Worm (Caenorhabditis elegans) whole organism, young adult: Measurements from ENCODE around the gene cest-32.

ENCODE experiments used
- B0019.2 ChIP-seq: fragments of 200-800 bp; sonication (Bioruptor generic); conservative IDR thresholded peaks from 2 replicates; pipeline ENCODE4 v1.3.6; 2022; ENCODE audit warnings: missing genetic modification reagents, missing genetic modification characterization, missing compliant biosample characterization
- B0336.3 ChIP-seq: fragments of 200-800 bp; sonication (Bioruptor generic); IDR thresholded peaks from 2 replicates; pipeline ENCODE4 v1.3.6; 2022; ENCODE audit warnings: missing genetic modification characterization, missing compliant biosample characterization
- F33H1.4 ChIP-seq: fragments of 200-800 bp; sonication (Bioruptor generic); IDR thresholded peaks from 2 replicates; pipeline ENCODE4 v1.3.6; 2022; ENCODE audit warnings: missing genetic modification reagents, missing genetic modification characterization, missing compliant biosample characterization
- F39B2.1 ChIP-seq: fragments of 200-800 bp; sonication (Bioruptor generic); IDR thresholded peaks from 2 replicates; pipeline ENCODE4 v1.3.6; 2022; ENCODE audit warnings: missing genetic modification reagents, missing genetic modification characterization, missing compliant biosample characterization
- F49E8.2 ChIP-seq: sonication (generic microtip); optimal IDR thresholded peaks from 3 replicates; lab custom pipeline; 2017; ENCODE audit warnings: missing genetic modification characterization, mild to moderate bottlenecking, missing compliant biosample characterization, antibody characterized with exemption, moderate library complexity; ENCODE audit not compliant: insufficient read depth
- F52B5.7 ChIP-seq: sonication (generic microtip); optimal IDR thresholded peaks from 2 replicates; lab custom pipeline; 2016; ENCODE audit warnings: mild to moderate bottlenecking, missing genetic modification characterization, missing compliant biosample characterization
- F55B11.4 ChIP-seq: sonication (generic microtip); optimal IDR thresholded peaks from 2 replicates; lab custom pipeline; 2016; ENCODE audit warnings: missing compliant biosample characterization, missing genetic modification characterization, borderline replicate concordance; ENCODE audit not compliant: insufficient read depth
- T26A5.8 ChIP-seq: sonication (generic microtip); optimal IDR thresholded peaks from 2 replicates; lab custom pipeline; 2016; ENCODE audit warnings: missing genetic modification characterization, missing compliant biosample characterization
- Y53F4B.3 ChIP-seq: fragments of 200-800 bp; sonication (Bioruptor generic); IDR thresholded peaks from 2 replicates; pipeline ENCODE4 v1.3.6; 2022; ENCODE audit warnings: missing genetic modification reagents, missing genetic modification characterization, missing compliant biosample characterization
- Y56A3A.18 ChIP-seq: fragments of 200-800 bp; sonication (Bioruptor generic); IDR thresholded peaks from 2 replicates; pipeline ENCODE4 v1.3.6; 2022; ENCODE audit warnings: missing genetic modification reagents, missing genetic modification characterization, missing compliant biosample characterization
- ama-1 ChIP-seq, 3 experiments: fragments of 150-350 bp in 1 of 3; sonication (generic microtip) in 2 of 3; optimal IDR thresholded peaks; 2 replicates each; lab custom pipeline; 2014 to 2018; ENCODE audit warnings: missing biosample characterization in 2 of 3, missing genetic modification characterization in 2 of 3, missing genetic modification reagents in 2 of 3
- athp-1 ChIP-seq: sonication (generic microtip); optimal IDR thresholded peaks from 2 replicates; lab custom pipeline; 2017; ENCODE audit warnings: mild to moderate bottlenecking, missing genetic modification characterization, missing compliant biosample characterization
- ccch-3 ChIP-seq: fragments of 200-800 bp; sonication (Bioruptor generic); optimal IDR thresholded peaks from 2 replicates; lab custom pipeline; 2018; ENCODE audit warnings: mild to moderate bottlenecking, missing genetic modification characterization, missing compliant biosample characterization
- cebp-1 ChIP-seq, 2 experiments: fragments of 200-800 bp in 1 of 2; sonication (Bioruptor generic) in 1 of 2; sonication (generic microtip) in 1 of 2; IDR thresholded peaks in 1 of 2; optimal IDR thresholded peaks in 1 of 2; 2 replicates each; pipeline versions ENCODE4 v1.3.6 to Lab custom; 2017 to 2022; ENCODE audit warnings: missing compliant biosample characterization in 2 of 2, missing genetic modification characterization in 2 of 2, mild to moderate bottlenecking in 1 of 2, missing genetic modification reagents in 1 of 2, moderate library complexity in 1 of 2
- ceh-100 ChIP-seq: fragments of 200-800 bp; sonication (Bioruptor generic); IDR thresholded peaks from 2 replicates; pipeline ENCODE4 v1.3.6; 2022; ENCODE audit warnings: missing genetic modification reagents, missing genetic modification characterization, missing compliant biosample characterization
- ceh-27 ChIP-seq: fragments of 200-800 bp; sonication (Bioruptor generic); optimal IDR thresholded peaks from 2 replicates; lab custom pipeline; 2018; ENCODE audit warnings: mild to moderate bottlenecking, missing genetic modification characterization, moderate library complexity, missing compliant biosample characterization
- ceh-79 ChIP-seq: sonication (generic microtip); optimal IDR thresholded peaks from 2 replicates; lab custom pipeline; 2017; ENCODE audit warnings: mild to moderate bottlenecking, missing genetic modification characterization, missing compliant biosample characterization
- chd-7 ChIP-seq: sonication (generic microtip); optimal IDR thresholded peaks from 2 replicates; lab custom pipeline; 2016; ENCODE audit warnings: mild to moderate bottlenecking, missing genetic modification characterization, moderate library complexity, missing compliant biosample characterization
- die-1 ChIP-seq: sonication (generic microtip); optimal IDR thresholded peaks from 2 replicates; lab custom pipeline; 2016; ENCODE audit warnings: missing genotype, mild to moderate bottlenecking, missing genetic modification characterization, missing compliant biosample characterization
- dpl-1 ChIP-seq: fragments of 150-350 bp; optimal IDR thresholded peaks from 2 replicates; lab custom pipeline; 2014; ENCODE audit warnings: missing biosample characterization, missing genetic modification reagents, missing genetic modification characterization
- fkh-3 ChIP-seq: sonication (generic microtip); optimal IDR thresholded peaks from 2 replicates; lab custom pipeline; 2016; ENCODE audit warnings: mild to moderate bottlenecking, missing genetic modification characterization, missing compliant biosample characterization
- hmg-20 ChIP-seq: fragments of 200-800 bp; sonication (Bioruptor generic); IDR thresholded peaks from 2 replicates; pipeline ENCODE4 v1.3.6; 2022; ENCODE audit warnings: missing genetic modification reagents, missing genetic modification characterization, missing compliant biosample characterization
- hrde-1 ChIP-seq: sonication (generic microtip); optimal IDR thresholded peaks from 2 replicates; lab custom pipeline; 2016; ENCODE audit warnings: missing genetic modification characterization, mild to moderate bottlenecking, missing compliant biosample characterization, moderate library complexity, missing genotype, missing genetic modification reagents, borderline replicate concordance
- let-607 ChIP-seq, 2 experiments: fragments of 200-800 bp in 1 of 2; sonication (Bioruptor generic) in 1 of 2; sonication (generic microtip) in 1 of 2; optimal IDR thresholded peaks; 2 replicates each; lab custom pipeline; 2016 to 2018; ENCODE audit warnings: mild to moderate bottlenecking in 2 of 2, missing compliant biosample characterization in 2 of 2, missing genetic modification characterization in 2 of 2, moderate library complexity in 2 of 2, missing genotype in 1 of 2
- lsl-1 ChIP-seq: fragments of 200-800 bp; sonication (Bioruptor generic); optimal IDR thresholded peaks from 2 replicates; lab custom pipeline; 2018; ENCODE audit warnings: mild to moderate bottlenecking, missing genetic modification characterization, moderate library complexity, missing compliant biosample characterization
- lsy-27 ChIP-seq: sonication (generic microtip); optimal IDR thresholded peaks from 2 replicates; lab custom pipeline; 2017; ENCODE audit warnings: missing genetic modification characterization, mild to moderate bottlenecking, missing compliant biosample characterization, antibody characterized with exemption, missing genotype, borderline replicate concordance; ENCODE audit not compliant: insufficient read depth
- madf-6 ChIP-seq: fragments of 200-800 bp; sonication (Bioruptor generic); IDR thresholded peaks from 2 replicates; pipeline ENCODE4 v1.3.6; 2022; ENCODE audit warnings: missing genetic modification reagents, missing genetic modification characterization, missing compliant biosample characterization
- mes-4 ChIP-seq: sonication (generic microtip); optimal IDR thresholded peaks from 2 replicates; lab custom pipeline; 2016; ENCODE audit warnings: missing genotype, missing genetic modification characterization, missing compliant biosample characterization
- nfya-1 ChIP-seq: sonication (generic microtip); optimal IDR thresholded peaks from 2 replicates; lab custom pipeline; 2017; ENCODE audit warnings: antibody characterized with exemption, missing compliant biosample characterization, missing genetic modification characterization, borderline replicate concordance; ENCODE audit not compliant: insufficient read depth
- nhr-120 ChIP-seq: fragments of 200-800 bp; sonication (Bioruptor generic); IDR thresholded peaks from 2 replicates; pipeline ENCODE4 v1.3.6; 2022; ENCODE audit warnings: missing genetic modification characterization, missing compliant biosample characterization
- nhr-80 ChIP-seq: sonication (generic microtip); optimal IDR thresholded peaks from 2 replicates; lab custom pipeline; 2016; ENCODE audit warnings: missing genetic modification characterization, missing compliant biosample characterization
- rcor-1 ChIP-seq: fragments of 200-800 bp; sonication (Bioruptor generic); IDR thresholded peaks from 2 replicates; pipeline ENCODE4 v1.3.6; 2022; ENCODE audit warnings: missing genetic modification reagents, missing genetic modification characterization, missing compliant biosample characterization
- rec-8 ChIP-seq, 2 experiments: sonication (generic microtip); optimal IDR thresholded peaks; 2 replicates each; lab custom pipeline; 2016; ENCODE audit warnings: mild to moderate bottlenecking in 2 of 2, missing genetic modification characterization in 2 of 2, missing genetic modification reagents in 2 of 2, missing genotype in 2 of 2, missing biosample characterization in 1 of 2, missing compliant biosample characterization in 1 of 2, moderate library complexity in 1 of 2
- snpc-1.3 ChIP-seq: sonication (generic microtip); optimal IDR thresholded peaks from 2 replicates; lab custom pipeline; 2017; ENCODE audit warnings: missing genetic modification characterization, mild to moderate bottlenecking, missing compliant biosample characterization, antibody characterized with exemption, moderate library complexity, missing genotype, missing genetic modification reagents; ENCODE audit not compliant: insufficient read depth
- snpc-3.4 ChIP-seq: sonication (generic microtip); optimal IDR thresholded peaks from 2 replicates; lab custom pipeline; 2017; ENCODE audit warnings: missing genetic modification characterization, mild to moderate bottlenecking, missing compliant biosample characterization, antibody characterized with exemption, moderate library complexity, missing genotype, missing genetic modification reagents
- somi-1 ChIP-seq: fragments of 200-800 bp; sonication (Bioruptor generic); optimal IDR thresholded peaks from 2 replicates; lab custom pipeline; 2018; ENCODE audit warnings: mild to moderate bottlenecking, missing genetic modification characterization, missing compliant biosample characterization
- tlf-1 ChIP-seq: fragments of 200-800 bp; sonication (Bioruptor generic); optimal IDR thresholded peaks from 2 replicates; lab custom pipeline; 2018; ENCODE audit warnings: mild to moderate bottlenecking, missing genetic modification characterization, missing compliant biosample characterization
- unc-130 ChIP-seq: sonication (generic microtip); optimal IDR thresholded peaks from 2 replicates; lab custom pipeline; 2016; ENCODE audit warnings: missing genetic modification reagents, missing genetic modification characterization, missing compliant biosample characterization
- xnd-1 ChIP-seq: sonication (generic microtip); optimal IDR thresholded peaks from 2 replicates; lab custom pipeline; 2016; ENCODE audit warnings: missing genotype, missing genetic modification reagents, missing genetic modification characterization, missing compliant biosample characterization
- ztf-22 ChIP-seq: fragments of 200-800 bp; sonication (Bioruptor generic); optimal IDR thresholded peaks from 2 replicates; lab custom pipeline; 2018; ENCODE audit warnings: mild to moderate bottlenecking, missing genetic modification characterization, moderate library complexity, missing compliant biosample characterization
- ztf-26 ChIP-seq: sonication (generic microtip); optimal IDR thresholded peaks from 2 replicates; lab custom pipeline; 2017; ENCODE audit warnings: missing genetic modification characterization, missing compliant biosample characterization

Gene cest-32

DNA sequence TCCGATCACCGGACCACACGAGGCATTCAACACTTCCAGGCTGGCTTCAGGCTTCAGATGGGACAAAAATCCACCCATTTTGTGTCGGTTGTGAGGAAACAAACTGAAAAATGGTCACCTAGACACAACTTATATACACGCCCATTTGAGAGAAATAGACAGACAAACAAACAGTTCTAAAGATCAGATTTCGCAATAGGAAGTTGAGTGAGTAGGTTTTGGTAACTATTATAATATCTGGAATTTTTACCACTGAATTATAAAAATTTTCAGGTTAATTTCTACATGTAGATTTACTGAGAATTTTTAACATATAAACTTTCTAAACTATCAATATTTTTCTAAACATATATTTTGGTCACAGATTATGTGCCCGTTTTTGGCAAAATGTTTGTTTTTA is at the start of gene cest-32:
TSS of gene cest-32 (minus strand) at position 115 of the 400 bp plus-strand sequence.
- TF ChIP-seq cebp-1 (GFP tag; IDR thresholded peaks at IDR 0.05; lab: Robert Waterston, UW) = peak; percentile 81
- peak; percentile 96 for TF ChIP-seq cebp-1 (tag; optimal IDR thresholded peaks at IDR 0.05; lab: Kevin White, UChicago)
- no peak for TF ChIP-seq snpc-1.3 (tag; lab: Kevin White, UChicago)

DNA sequence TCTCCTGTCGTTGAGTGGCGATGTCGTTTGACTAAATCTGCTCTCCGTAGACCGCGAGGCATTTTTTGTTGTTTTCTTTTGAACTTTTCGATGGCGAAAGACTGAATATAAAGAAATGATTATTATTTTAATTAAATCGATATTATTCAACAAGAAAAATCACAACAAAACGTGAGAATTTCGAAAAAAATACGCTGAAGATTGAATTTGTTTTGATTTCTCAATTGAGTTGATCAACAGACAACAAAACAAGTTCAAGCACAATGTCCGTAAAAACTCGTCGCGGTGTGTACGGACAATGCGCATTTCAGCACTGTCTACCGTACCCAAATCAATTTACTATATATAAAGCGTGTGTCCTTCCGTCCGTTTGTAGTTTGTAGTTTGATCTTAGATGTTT is 44.3 kb upstream of the cest-32 start, which contains the start of gene B0238.9:
TSS of gene B0238.9 (minus strand) at position 101 of the 400 bp plus-strand sequence.
- no peak for TF ChIP-seq ceh-100
- peak; percentile 26 for TF ChIP-seq lsl-1 (GFP tag; lab: Kevin White, UChicago)

DNA sequence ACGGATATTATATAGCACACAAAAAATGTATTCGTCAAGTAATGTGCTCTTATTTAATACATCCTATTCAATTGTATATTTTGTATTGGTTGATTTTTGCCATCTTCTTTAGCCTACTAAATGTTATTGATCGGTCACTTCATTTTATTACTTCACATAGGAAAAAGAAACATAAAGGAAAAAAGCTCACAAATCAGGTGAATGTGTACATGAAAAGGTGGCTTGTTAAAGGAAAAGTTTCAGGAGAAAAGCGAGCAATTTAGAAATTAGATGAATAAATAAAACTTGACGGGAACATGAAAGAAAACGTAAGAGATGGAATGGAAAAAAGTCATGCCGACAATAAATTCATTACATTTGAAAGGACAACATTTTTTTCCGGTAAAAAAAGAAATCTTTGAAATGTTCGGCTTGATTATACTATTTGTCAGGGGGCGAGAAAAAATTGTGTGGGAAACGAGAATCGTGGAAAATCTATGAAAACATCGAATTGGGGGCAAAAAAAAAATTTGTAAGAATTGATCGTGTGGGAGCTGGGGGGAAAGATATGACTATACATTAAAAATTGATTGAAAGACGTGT is 41.8 kb upstream of the cest-32 start:
- TF ChIP-seq ccch-3 (GFP tag; lab: Kevin White, UChicago) (no peak), ztf-22 (GFP tag; lab: Kevin White, UChicago) (no peak), tlf-1 (GFP tag; lab: Kevin White, UChicago) (peak; percentile 5), T26A5.8 (no peak), let-607 (tag; optimal IDR thresholded peaks at IDR 0.05; lab: Kevin White, UChicago) (no peak), rec-8 (tag; optimal IDR thresholded peaks at IDR 0.05; lab: Kevin White, UChicago) (peak in 1 of 2 experiments; percentile 29), ceh-27 (GFP tag; lab: Kevin White, UChicago) (no peak), somi-1 (GFP tag; lab: Kevin White, UChicago) (no peak), rcor-1 (no peak), nfya-1 (tag; lab: Kevin White, UChicago) (no peak), F33H1.4 (GFP tag; lab: Robert Waterston, UW) (peak; percentile 26), athp-1 (tag; lab: Kevin White, UChicago) (peak; percentile 52), F39B2.1 (no peak), unc-130 (GFP tag; lab: Kevin White, UChicago) (no peak), B0019.2 (GFP tag; lab: Robert Waterston, UW) (no peak), lsy-27 (tag; lab: Kevin White, UChicago) (no peak), hmg-20 (no peak), Y53F4B.3 (no peak), ceh-100 (no peak), F52B5.7 (tag; lab: Kevin White, UChicago) (peak; percentile 41), mes-4 (no peak), Y56A3A.18 (GFP tag; lab: Robert Waterston, UW) (0 out of 2 replicates have a peak, but pooled peaks have one; percentile 12), fkh-3 (tag; lab: Kevin White, UChicago) (peak; percentile 46), die-1 (tag; lab: Kevin White, UChicago) (peak; percentile 38), ztf-26 (tag; lab: Kevin White, UChicago) (no peak), B0336.3 (GFP tag; lab: Robert Waterston, UW) (0 out of 2 replicates have a peak, but pooled peaks have one; percentile 34), dpl-1 (no peak), F49E8.2 (peak; percentile 52), snpc-3.4 (tag; lab: Kevin White, UChicago) (no peak), nhr-80 (tag; lab: Kevin White, UChicago) (no peak), nhr-120 (GFP tag; lab: Robert Waterston, UW) (no peak), ceh-79 (tag; lab: Kevin White, UChicago) (peak; percentile 48), xnd-1 (tag; lab: Kevin White, UChicago) (no peak), madf-6 (peak; percentile 58), chd-7 (tag; lab: Kevin White, UChicago) (no peak), F55B11.4 (no peak), cebp-1 (GFP tag; IDR thresholded peaks at IDR 0.05; lab: Robert Waterston, UW) (no peak), cebp-1 (tag; optimal IDR thresholded peaks at IDR 0.05; lab: Kevin White, UChicago) (peak; percentile 58), ama-1 (optimal IDR thresholded peaks at IDR 0.05; lab: Kevin White, UChicago) (no peak), ama-1 (GFP tag; optimal IDR thresholded peaks at IDR 0.05; lab: Kevin White, UChicago) (peak in 1 of 2 experiments; percentile 55), hrde-1 (tag; lab: Kevin White, UChicago) (peak; percentile 42)
